Worm (Caenorhabditis elegans): ENCODE results near the gene leo-1.

Gene leo-1

ce11 chrIV:11298154-11299086 lies 30.7 kb downstream of the leo-1 start, which contains the start of the genes B0035.15 and dnj-1 (continued):
- TF ChIP-seq rec-8 (tag; optimal IDR thresholded peaks at IDR 0.05) (no peak), hmg-1.2 (GFP tag; IDR thresholded peaks at IDR 0.05) (peak; percentile 30; the same call in 1 of the 2 replicates), dpff-1 (tag; optimal IDR thresholded peaks at IDR 0.05) (no peak), madf-6 (GFP tag; IDR thresholded peaks at IDR 0.05) (peak; percentile 78), D2030.7 (GFP tag; IDR thresholded peaks at IDR 0.05) (0 out of 2 replicates have a peak, but pooled peaks have one; percentile 19), pbrm-1 (GFP tag; IDR thresholded peaks at IDR 0.05) (no peak), F57A8.1 (GFP tag; optimal IDR thresholded peaks at IDR 0.05) (no peak), dpl-1 (GFP tag; optimal IDR thresholded peaks at IDR 0.05) (no peak), zfh-2 (GFP tag; conservative IDR thresholded peaks at IDR 0.05) (no peak), aptf-2 (GFP tag; conservative IDR thresholded peaks at IDR 0.05) (no peak), tlf-1 (GFP tag; optimal IDR thresholded peaks at IDR 0.05) (no peak), madf-10 (tag; optimal IDR thresholded peaks at IDR 0.05) (no peak), egl-18 (GFP tag; IDR thresholded peaks at IDR 0.05) (no peak), attf-5 (GFP tag; optimal IDR thresholded peaks at IDR 0.05) (peak; percentile 56)

- no peak for TF ChIP-seq B0019.2 (GFP tag; conservative IDR thresholded peaks at IDR 0.05)
- TF ChIP-seq lsl-1 (GFP tag; optimal IDR thresholded peaks at IDR 0.05), result no peak
- no peak for TF ChIP-seq lir-1 (GFP tag; conservative IDR thresholded peaks at IDR 0.05)
- TF ChIP-seq fkh-3 (tag; optimal IDR thresholded peaks at IDR 0.05), result no peak
- TF ChIP-seq snpc-3.4 (tag; optimal IDR thresholded peaks at IDR 0.05), result no peak
- no peak for TF ChIP-seq F57C9.4 (tag; optimal IDR thresholded peaks at IDR 0.05)
- TF ChIP-seq pha-4 (tag; optimal IDR thresholded peaks at IDR 0.05), result no peak
- TF ChIP-seq F33H1.4 (GFP tag; IDR thresholded peaks at IDR 0.05), result no peak
- TF ChIP-seq snpc-1.3 (tag; optimal IDR thresholded peaks at IDR 0.05; ENCODE audit: insufficient read depth), result no peak
- TF ChIP-seq K12H6.12 (tag; optimal IDR thresholded peaks at IDR 0.05), result no peak
- no peak for TF ChIP-seq T26A5.8 (tag; optimal IDR thresholded peaks at IDR 0.05)
- TF ChIP-seq hmg-1.2 (GFP tag; IDR thresholded peaks at IDR 0.05), result no peak
- TF ChIP-seq sea-2 (GFP tag; IDR thresholded peaks at IDR 0.05), result no peak
- no peak for TF ChIP-seq sptf-2 (GFP tag; optimal IDR thresholded peaks at IDR 0.05)
- no peak for TF ChIP-seq lin-35 (GFP tag; optimal IDR thresholded peaks at IDR 0.05)
- TF ChIP-seq ets-4 (GFP tag; optimal IDR thresholded peaks at IDR 0.05), result no peak
Observed at ce11 chrIV:11296787-11297186, 32.4 kb downstream of the leo-1 start, which contains the start of gene mttu-1. Gene mttu-1, minus strand, starts transcription at chrIV:11296887.

- TF ChIP-seq C06A6.2 (GFP tag; conservative IDR thresholded peaks at IDR 0.05) (no peak), F57A8.1 (GFP tag; optimal IDR thresholded peaks at IDR 0.05) (no peak), attf-6 (GFP tag; IDR thresholded peaks at IDR 0.05) (no peak), zfh-2 (GFP tag; conservative IDR thresholded peaks at IDR 0.05) (no peak), ceh-40 (GFP tag; IDR thresholded peaks at IDR 0.05) (no peak), nhr-80 (tag; optimal IDR thresholded peaks at IDR 0.05) (peak; percentile 91), lin-54 (GFP tag; optimal IDR thresholded peaks at IDR 0.05) (no peak), attf-5 (GFP tag; optimal IDR thresholded peaks at IDR 0.05) (no peak), F22D6.2 (tag; optimal IDR thresholded peaks at IDR 0.05) (no peak), gei-17 (GFP tag; optimal IDR thresholded peaks at IDR 0.05) (no peak), akir-1 (GFP tag; optimal IDR thresholded peaks at IDR 0.05) (no peak), sptf-2 (GFP tag; optimal IDR thresholded peaks at IDR 0.05) (no peak), tbp1 (GFP tag; optimal IDR thresholded peaks at IDR 0.05) (peak; percentile 21), cebp-2 (GFP tag; IDR thresholded peaks at IDR 0.05) (no peak), F55B11.4 (tag; optimal IDR thresholded peaks at IDR 0.05; ENCODE audit: borderline replicate concordance, insufficient read depth) (no peak), tlf-1 (GFP tag; optimal IDR thresholded peaks at IDR 0.05) (no peak), aptf-2 (GFP tag; conservative IDR thresholded peaks at IDR 0.05) (no peak), bed-2 (GFP tag; IDR thresholded peaks at IDR 0.05) (no peak), ets-4 (GFP tag; optimal IDR thresholded peaks at IDR 0.05) (peak; percentile 46), F39B2.1 (GFP tag; IDR thresholded peaks at IDR 0.05) (no peak), madf-3 (GFP tag; IDR thresholded peaks at IDR 0.05) (no peak), sdz-38 (tag; optimal IDR thresholded peaks at IDR 0.05) (no peak)
Observed at ce11 chrIV:11288965-11289364, 40.2 kb downstream of the leo-1 start.

Measured in whole organism, young adult.